Worm (Caenorhabditis elegans): ENCODE results near the gene pdha-1.

The pdha-1 gene

DNA sequence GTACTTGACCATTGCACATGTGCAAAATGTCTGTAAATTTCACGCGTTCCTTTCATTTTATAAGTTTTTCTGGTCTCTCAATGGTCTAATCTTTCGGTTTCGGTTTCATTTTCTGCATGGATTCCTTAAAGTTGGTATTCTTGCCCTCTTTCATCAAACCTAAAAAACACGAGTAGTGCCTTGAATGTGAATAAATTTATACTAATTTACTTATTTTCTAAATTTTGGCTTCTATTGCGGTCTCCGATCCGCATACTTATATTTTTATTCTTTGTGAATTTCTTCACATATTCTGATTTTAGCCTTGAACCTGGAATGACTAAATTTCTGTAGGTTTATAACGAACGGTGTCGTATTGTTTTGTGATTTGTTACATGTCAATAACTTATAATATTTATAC, at the start of gene pdha-1:
pdha-1 (plus strand) TSS at position 301 of the 400 bp plus-strand sequence.
- no peak for TF ChIP-seq egl-27 (tag; optimal IDR thresholded peaks at IDR 0.05)
- no peak for TF ChIP-seq nhr-102 (tag; optimal IDR thresholded peaks at IDR 0.05)
- TF ChIP-seq spr-3 (GFP tag; optimal IDR thresholded peaks at IDR 0.05): no peak
- TF ChIP-seq D1046.2 (GFP tag; IDR thresholded peaks at IDR 0.05): no peak
- TF ChIP-seq F49E8.2 (tag; optimal IDR thresholded peaks at IDR 0.05; ENCODE audit: borderline replicate concordance): no peak
- TF ChIP-seq aha-1 (tag): no peak
- TF ChIP-seq sdz-12 (GFP tag; optimal IDR thresholded peaks at IDR 0.05): no peak

ce11 chrII:8016761-8017160, 49.3 kb upstream of the pdha-1 start:
- TF ChIP-seq zip-2 (tag; optimal IDR thresholded peaks at IDR 0.05) (no peak), lin-29 (GFP tag; IDR thresholded peaks at IDR 0.05) (no peak), dpl-1 (GFP tag; optimal IDR thresholded peaks at IDR 0.05) (peak; percentile 25), mdl-1 (tag; optimal IDR thresholded peaks at IDR 0.05) (peak; percentile 86 to 96), arid-1 (GFP tag; conservative IDR thresholded peaks at IDR 0.05) (peak; percentile 47; the same call in 1 of the 2 replicates), gei-8 (GFP tag; optimal IDR thresholded peaks at IDR 0.05) (no peak), pha-4 (GFP tag; IDR thresholded peaks at IDR 0.05) (no peak), pha-4 (tag; optimal IDR thresholded peaks at IDR 0.05) (no peak), ctbp-1 (GFP tag; IDR thresholded peaks at IDR 0.05) (no peak), cey-2 (tag; optimal IDR thresholded peaks at IDR 0.05; ENCODE audit: borderline replicate concordance, insufficient read depth) (peak; percentile 58), ceh-82 (tag; optimal IDR thresholded peaks at IDR 0.05) (no peak), nhr-111 (GFP tag; optimal IDR thresholded peaks at IDR 0.05) (no peak), F26F4.8 (GFP tag; conservative IDR thresholded peaks at IDR 0.05) (no peak), set-16 (GFP tag; IDR thresholded peaks at IDR 0.05) (no peak), zfp-2 (tag; optimal IDR thresholded peaks at IDR 0.05) (no peak), F49E8.2 (tag; optimal IDR thresholded peaks at IDR 0.05; ENCODE audit: borderline replicate concordance) (no peak), hif-1 (tag; optimal IDR thresholded peaks at IDR 0.05) (peak in 1 of 2 experiments; percentile 81), nhr-6 (tag; optimal IDR thresholded peaks at IDR 0.05) (peak; percentile 40), hlh-30 (tag; optimal IDR thresholded peaks at IDR 0.05; ENCODE audit: insufficient read depth) (peak; percentile 95), nhr-237 (tag; optimal IDR thresholded peaks at IDR 0.05) (no peak), aly-2 (tag; optimal IDR thresholded peaks at IDR 0.05) (no peak), dmd-6 (GFP tag; IDR thresholded peaks at IDR 0.05) (peak; percentile 97), D1046.2 (GFP tag; IDR thresholded peaks at IDR 0.05) (peak; percentile 62; the same call in 1 of the 2 replicates), rbr-2 (tag; optimal IDR thresholded peaks at IDR 0.05) (no peak), snpc-1.2 (GFP tag; IDR thresholded peaks at IDR 0.05) (no peak), nhr-28 (tag; optimal IDR thresholded peaks at IDR 0.05) (peak; percentile 87), lin-15B (tag; optimal IDR thresholded peaks at IDR 0.05) (no peak), unc-39 (tag; optimal IDR thresholded peaks at IDR 0.05) (no peak), nhr-25 (tag; optimal IDR thresholded peaks at IDR 0.05; ENCODE audit: borderline replicate concordance, insufficient read depth) (peak; percentile 53), saeg-2 (GFP tag; IDR thresholded peaks at IDR 0.05) (peak; percentile 68; the same call in 1 of the 2 replicates), R02D3.7 (tag; optimal IDR thresholded peaks at IDR 0.05) (no peak), egl-43 (GFP tag; IDR thresholded peaks at IDR 0.05) (no peak), nhr-11 (tag; optimal IDR thresholded peaks at IDR 0.05) (peak; percentile 23), daf-16 (GFP tag; optimal IDR thresholded peaks at IDR 0.05) (no peak), daf-16 (tag; optimal IDR thresholded peaks at IDR 0.05) (peak; percentile 83), hmg-1.1 (GFP tag; IDR thresholded peaks at IDR 0.05) (peak; percentile 31), nhr-76 (tag; optimal IDR thresholded peaks at IDR 0.05) (peak; percentile 32), lim-7 (GFP tag; IDR thresholded peaks at IDR 0.05) (no peak), nhr-41 (GFP tag; IDR thresholded peaks at IDR 0.05) (no peak), ceh-32 (tag; optimal IDR thresholded peaks at IDR 0.05; ENCODE audit: poor library complexity) (no peak), pqm-1 (tag; optimal IDR thresholded peaks at IDR 0.05) (peak; percentile 58), zip-11 (GFP tag; IDR thresholded peaks at IDR 0.05) (no peak), tra-1 (GFP tag; IDR thresholded peaks at IDR 0.05) (peak; percentile 82), Y105C5A.15 (GFP tag; IDR thresholded peaks at IDR 0.05) (no peak), nhr-10 (tag; optimal IDR thresholded peaks at IDR 0.05) (peak; percentile 72)
